Worm (Caenorhabditis elegans) whole organism, L2 larva: ENCODE measurements around the gene srh-119.

ENCODE experiments used
- C34F6.9 ChIP-seq: fragments of 150-350 bp; optimal IDR thresholded peaks from 2 replicates; lab custom pipeline; 2014; ENCODE audit warnings: missing biosample characterization, missing genetic modification characterization
- F13H6.1 ChIP-seq: sonication (generic microtip); optimal IDR thresholded peaks from 2 replicates; lab custom pipeline; 2016; ENCODE audit warnings: missing genetic modification characterization, missing compliant biosample characterization
- R02D3.7 ChIP-seq: fragments of 150-350 bp; optimal IDR thresholded peaks from 2 replicates; lab custom pipeline; 2014; ENCODE audit warnings: missing biosample characterization, missing genetic modification characterization
- Y55F3AM.14 ChIP-seq: fragments of 200-800 bp; sonication (Bioruptor generic); optimal IDR thresholded peaks from 2 replicates; lab custom pipeline; 2018; ENCODE audit warnings: mild to moderate bottlenecking, missing genetic modification characterization, missing compliant biosample characterization
- ZK546.5 ChIP-seq: sonication (generic microtip); optimal IDR thresholded peaks from 2 replicates; lab custom pipeline; 2017; ENCODE audit warnings: missing biosample characterization, missing genetic modification characterization
- blmp-1 ChIP-seq: sonication (generic microtip); optimal IDR thresholded peaks from 2 replicates; lab custom pipeline; 2017; ENCODE audit warnings: missing genetic modification characterization, mild to moderate bottlenecking, missing compliant biosample characterization, antibody characterized with exemption, moderate library complexity; ENCODE audit not compliant: insufficient read depth
- ceh-16 ChIP-seq: fragments of 150-350 bp; optimal IDR thresholded peaks from 2 replicates; lab custom pipeline; 2014; ENCODE audit warnings: missing biosample characterization, missing genetic modification characterization
- ceh-82 ChIP-seq: fragments of 150-350 bp; optimal IDR thresholded peaks from 2 replicates; lab custom pipeline; 2014; ENCODE audit warnings: missing biosample characterization, missing genetic modification characterization
- crh-2 ChIP-seq: sonication (generic microtip); optimal IDR thresholded peaks from 2 replicates; lab custom pipeline; 2017; ENCODE audit warnings: missing biosample characterization, missing genetic modification characterization
- dmd-4 ChIP-seq: sonication (generic microtip); optimal IDR thresholded peaks from 2 replicates; lab custom pipeline; 2017; ENCODE audit warnings: missing biosample characterization, missing genetic modification characterization
- egl-27 ChIP-seq: sonication (generic microtip); optimal IDR thresholded peaks from 3 replicates; lab custom pipeline; 2017; ENCODE audit warnings: missing biosample characterization, missing genetic modification reagents, missing genetic modification characterization
- elt-1 ChIP-seq: fragments of 150-350 bp; optimal IDR thresholded peaks from 2 replicates; lab custom pipeline; 2014; ENCODE audit warnings: missing biosample characterization, missing genetic modification characterization
- fos-1 ChIP-seq: fragments of 150-350 bp; optimal IDR thresholded peaks from 2 replicates; lab custom pipeline; 2014; ENCODE audit warnings: missing biosample characterization, missing genetic modification characterization
- gmeb-1 ChIP-seq: fragments of 150-350 bp; optimal IDR thresholded peaks from 2 replicates; lab custom pipeline; 2014; ENCODE audit warnings: missing biosample characterization, missing genetic modification characterization
- lin-11 ChIP-seq: fragments of 150-350 bp; sonication (generic microtip); optimal IDR thresholded peaks from 2 replicates; lab custom pipeline; 2014; ENCODE audit warnings: missing biosample characterization, missing genetic modification characterization, inconsistent platforms, mixed read lengths
- lin-13 ChIP-seq: fragments of 150-350 bp; optimal IDR thresholded peaks from 2 replicates; lab custom pipeline; 2014; ENCODE audit warnings: missing biosample characterization, missing genetic modification reagents, missing genetic modification characterization
- lin-39 ChIP-seq: fragments of 150-350 bp; optimal IDR thresholded peaks from 2 replicates; lab custom pipeline; 2014; ENCODE audit warnings: missing biosample characterization, missing genetic modification reagents, missing genetic modification characterization
- lsy-2 ChIP-seq, 2 experiments: fragments of 150-350 bp in 1 of 2; sonication (generic microtip) in 1 of 2; optimal IDR thresholded peaks; 2 replicates each; lab custom pipeline; 2014 to 2017; ENCODE audit warnings: missing biosample characterization in 2 of 2, missing genetic modification characterization in 2 of 2
- mab-5 ChIP-seq: fragments of 150-350 bp; optimal IDR thresholded peaks from 2 replicates; lab custom pipeline; 2014; ENCODE audit warnings: missing biosample characterization, missing genetic modification characterization
- mbf-1 ChIP-seq: sonication (generic microtip); optimal IDR thresholded peaks from 2 replicates; lab custom pipeline; 2017; ENCODE audit warnings: missing biosample characterization, missing genetic modification characterization
- mdl-1 ChIP-seq, 2 experiments: fragments of 150-350 bp in 1 of 2; sonication (generic microtip) in 1 of 2; optimal IDR thresholded peaks; 2 replicates each; lab custom pipeline; 2017; ENCODE audit warnings: missing biosample characterization in 2 of 2, missing genetic modification characterization in 2 of 2
- nhr-11 ChIP-seq: fragments of 150-350 bp; optimal IDR thresholded peaks from 2 replicates; lab custom pipeline; 2014; ENCODE audit warnings: missing biosample characterization, missing genetic modification characterization
- nhr-12 ChIP-seq: fragments of 150-350 bp; optimal IDR thresholded peaks from 2 replicates; lab custom pipeline; 2014; ENCODE audit warnings: missing biosample characterization, missing genetic modification characterization
- nhr-129 ChIP-seq: fragments of 150-350 bp; optimal IDR thresholded peaks from 2 replicates; lab custom pipeline; 2014; ENCODE audit warnings: missing biosample characterization, missing genetic modification characterization
- nhr-21 ChIP-seq: fragments of 150-350 bp; optimal IDR thresholded peaks from 2 replicates; lab custom pipeline; 2014; ENCODE audit warnings: missing biosample characterization, missing genetic modification characterization
- nhr-23 ChIP-seq: fragments of 150-350 bp; optimal IDR thresholded peaks from 2 replicates; lab custom pipeline; 2014; ENCODE audit warnings: missing biosample characterization, missing genetic modification reagents, missing genetic modification characterization
- nhr-6 ChIP-seq: fragments of 150-350 bp; optimal IDR thresholded peaks from 2 replicates; lab custom pipeline; 2014; ENCODE audit warnings: missing biosample characterization, missing genetic modification characterization
- nhr-77 ChIP-seq: fragments of 150-350 bp; optimal IDR thresholded peaks from 2 replicates; lab custom pipeline; 2014; ENCODE audit warnings: missing biosample characterization, missing genetic modification characterization
- sem-4 ChIP-seq: fragments of 150-350 bp; optimal IDR thresholded peaks from 2 replicates; lab custom pipeline; 2014; ENCODE audit warnings: missing biosample characterization, missing genetic modification reagents, missing genetic modification characterization
- skn-1 ChIP-seq: sonication (generic microtip); optimal IDR thresholded peaks from 2 replicates; lab custom pipeline; 2017; ENCODE audit warnings: missing biosample characterization, missing genetic modification characterization
- sma-3 ChIP-seq: sonication (generic microtip); optimal IDR thresholded peaks from 2 replicates; lab custom pipeline; 2016; ENCODE audit warnings: missing genetic modification reagents, missing genetic modification characterization, missing compliant biosample characterization
- sma-9 ChIP-seq, 2 experiments: fragments of 150-350 bp in 1 of 2; sonication (generic microtip) in 1 of 2; optimal IDR thresholded peaks; 2 replicates each; lab custom pipeline; 2014 to 2016; ENCODE audit warnings: missing genetic modification characterization in 2 of 2, mild to moderate bottlenecking in 1 of 2, missing biosample characterization in 1 of 2, missing compliant biosample characterization in 1 of 2, missing genetic modification reagents in 1 of 2, moderate library complexity in 1 of 2
- snpc-4 ChIP-seq: fragments of 150-350 bp; optimal IDR thresholded peaks from 2 replicates; lab custom pipeline; 2014; ENCODE audit warnings: missing biosample characterization, missing genetic modification characterization
- unc-39 ChIP-seq: fragments of 150-350 bp; optimal IDR thresholded peaks from 2 replicates; lab custom pipeline; 2014; ENCODE audit warnings: missing biosample characterization, missing genetic modification characterization
- unc-55 ChIP-seq: fragments of 150-350 bp; sonication (generic microtip); optimal IDR thresholded peaks from 3 replicates; lab custom pipeline; 2014; ENCODE audit warnings: missing biosample characterization, missing genetic modification reagents, missing genetic modification characterization
- unc-62 ChIP-seq: fragments of 150-350 bp; optimal IDR thresholded peaks from 2 replicates; lab custom pipeline; 2014; ENCODE audit warnings: missing biosample characterization, missing genetic modification reagents, missing genetic modification characterization
- zag-1 ChIP-seq: fragments of 150-350 bp; optimal IDR thresholded peaks from 2 replicates; lab custom pipeline; 2014; ENCODE audit warnings: missing biosample characterization, missing genetic modification characterization
- ztf-1 ChIP-seq: fragments of 200-800 bp; sonication (Bioruptor generic); conservative IDR thresholded peaks from 2 replicates; pipeline ENCODE4 v1.3.6; 2022; ENCODE audit warnings: missing genetic modification characterization, missing compliant biosample characterization
- ztf-4 ChIP-seq: fragments of 150-350 bp; optimal IDR thresholded peaks from 2 replicates; lab custom pipeline; 2014; ENCODE audit warnings: missing biosample characterization, missing genetic modification characterization

The srh-119 gene

DNA sequence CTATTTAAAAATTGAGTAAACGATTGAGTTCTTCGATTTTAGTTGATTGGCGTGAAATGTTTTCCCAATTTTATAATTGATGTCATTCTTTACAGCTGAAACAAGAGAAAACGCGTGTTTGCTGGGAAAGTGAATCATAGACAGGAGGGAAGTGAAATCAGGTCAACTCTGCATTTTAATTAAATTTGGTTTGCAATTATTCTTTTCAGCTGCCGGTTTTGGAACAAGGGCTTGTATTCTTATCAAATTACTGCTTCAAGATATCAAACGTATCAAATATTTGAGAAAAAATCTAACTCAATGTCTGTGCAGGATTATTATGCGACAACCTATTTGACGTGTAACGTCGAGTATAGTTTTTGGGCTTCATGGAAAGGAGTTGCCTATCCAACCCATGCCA, 44.6 kb downstream of the srh-119 start, which contains the start of gene srh-97:
Gene srh-97, plus strand, starts transcription at position 301 of the 400 bp plus-strand sequence.
- no peak for TF ChIP-seq nhr-77 (tag; lab: Kevin White, UChicago)
- TF ChIP-seq nhr-6 (tag; lab: Kevin White, UChicago): no peak
- TF ChIP-seq ceh-16 (tag; lab: Kevin White, UChicago): no peak
- no peak for TF ChIP-seq zag-1 (tag; lab: Kevin White, UChicago)
- TF ChIP-seq ztf-1 (GFP tag; lab: Robert Waterston, UW): no peak
- no peak for TF ChIP-seq nhr-11 (tag; lab: Kevin White, UChicago)
- no peak for TF ChIP-seq nhr-23 (tag; lab: Kevin White, UChicago)
- TF ChIP-seq crh-2 (tag; lab: Kevin White, UChicago): no peak
- no peak for TF ChIP-seq egl-27
- TF ChIP-seq skn-1 (tag; lab: Kevin White, UChicago): no peak
- no peak for TF ChIP-seq sem-4
- no peak for TF ChIP-seq nhr-21 (tag; lab: Kevin White, UChicago)
- no peak for TF ChIP-seq mdl-1 (tag; optimal IDR thresholded peaks at IDR 0.05; lab: Kevin White, UChicago)
- TF ChIP-seq lin-39 (tag; lab: Kevin White, UChicago): no peak
- no peak for TF ChIP-seq sma-3
- no peak for TF ChIP-seq snpc-4 (tag; lab: Kevin White, UChicago)
- TF ChIP-seq sma-9 (GFP tag; optimal IDR thresholded peaks at IDR 0.05; lab: Kevin White, UChicago): no peak
- no peak for TF ChIP-seq sma-9 (tag; optimal IDR thresholded peaks at IDR 0.05; lab: Kevin White, UChicago)
- no peak for TF ChIP-seq lsy-2 (tag; optimal IDR thresholded peaks at IDR 0.05; lab: Kevin White, UChicago)

DNA sequence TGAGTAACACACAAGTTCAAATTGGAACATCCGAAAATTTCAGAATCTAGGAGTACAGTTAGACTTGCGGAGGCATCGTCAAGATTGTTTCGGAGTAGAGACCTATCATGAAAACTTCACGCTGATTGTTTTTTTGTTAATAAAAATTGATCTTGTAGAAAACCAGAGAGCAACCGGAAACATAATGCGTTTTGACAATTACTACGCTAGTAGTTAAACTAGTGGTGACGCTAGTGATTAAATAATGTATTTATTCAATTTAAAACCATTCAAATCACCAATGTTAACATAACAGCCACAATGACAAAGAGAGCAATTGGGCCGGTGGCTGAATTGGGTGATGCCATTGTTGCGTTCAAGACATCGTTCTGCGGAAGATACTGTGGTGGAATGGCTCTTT, 47.5 kb downstream of the srh-119 start, which contains the start of gene F49H6.17:
Gene F49H6.17, plus strand, starts transcription at position 301 of the 400 bp plus-strand sequence.
- TF ChIP-seq blmp-1 (tag; lab: Kevin White, UChicago) (no peak), R02D3.7 (no peak), F13H6.1 (no peak), unc-62 (GFP tag; lab: Kevin White, UChicago) (no peak), sma-9 (GFP tag; optimal IDR thresholded peaks at IDR 0.05; lab: Kevin White, UChicago) (no peak), sma-9 (tag; optimal IDR thresholded peaks at IDR 0.05; lab: Kevin White, UChicago) (no peak), snpc-4 (tag; lab: Kevin White, UChicago) (no peak), nhr-12 (tag; lab: Kevin White, UChicago) (no peak)
- TF ChIP-seq, all 48 proteins: peak for 0

DNA sequence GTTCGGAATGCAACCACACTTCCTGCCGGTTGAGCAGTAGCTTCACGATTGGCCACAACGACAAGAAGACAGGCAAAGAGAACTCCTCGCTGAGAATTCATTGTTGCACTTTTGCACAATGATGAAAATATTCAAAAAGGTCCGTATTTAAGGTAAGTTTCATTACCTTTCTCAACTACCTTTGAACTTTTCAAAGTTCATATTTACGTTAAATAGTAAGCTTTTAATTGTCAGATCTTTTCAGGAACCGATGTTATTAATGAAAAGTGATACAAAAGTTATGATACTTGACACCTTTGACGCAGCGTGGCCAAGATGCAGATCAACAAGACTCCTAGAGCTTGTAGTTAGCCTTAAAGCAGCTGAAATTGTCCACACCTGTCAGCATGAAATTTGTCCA, 49.1 kb downstream of the srh-119 start, which contains the start of gene F49H6.12:
Gene F49H6.12, minus strand, starts transcription at position 101 of the 400 bp plus-strand sequence.
- TF ChIP-seq sem-4 (no peak), lin-39 (tag; lab: Kevin White, UChicago) (no peak), mdl-1 (tag; optimal IDR thresholded peaks at IDR 0.05; lab: Kevin White, UChicago) (no peak), ceh-82 (tag; lab: Kevin White, UChicago) (no peak), elt-1 (tag; lab: Kevin White, UChicago) (no peak), nhr-12 (tag; lab: Kevin White, UChicago) (no peak), nhr-21 (tag; lab: Kevin White, UChicago) (no peak), crh-2 (tag; lab: Kevin White, UChicago) (no peak), mab-5 (no peak), gmeb-1 (tag; lab: Kevin White, UChicago) (no peak), dmd-4 (tag; lab: Kevin White, UChicago) (no peak), nhr-129 (tag; lab: Kevin White, UChicago) (no peak), ztf-4 (no peak), ztf-1 (GFP tag; lab: Robert Waterston, UW) (no peak), unc-55 (GFP tag; lab: Kevin White, UChicago) (no peak), mbf-1 (no peak), nhr-77 (tag; lab: Kevin White, UChicago) (no peak), Y55F3AM.14 (GFP tag; lab: Kevin White, UChicago) (no peak), lin-13 (no peak)
- TF ChIP-seq, all 48 proteins: peak for 0

DNA sequence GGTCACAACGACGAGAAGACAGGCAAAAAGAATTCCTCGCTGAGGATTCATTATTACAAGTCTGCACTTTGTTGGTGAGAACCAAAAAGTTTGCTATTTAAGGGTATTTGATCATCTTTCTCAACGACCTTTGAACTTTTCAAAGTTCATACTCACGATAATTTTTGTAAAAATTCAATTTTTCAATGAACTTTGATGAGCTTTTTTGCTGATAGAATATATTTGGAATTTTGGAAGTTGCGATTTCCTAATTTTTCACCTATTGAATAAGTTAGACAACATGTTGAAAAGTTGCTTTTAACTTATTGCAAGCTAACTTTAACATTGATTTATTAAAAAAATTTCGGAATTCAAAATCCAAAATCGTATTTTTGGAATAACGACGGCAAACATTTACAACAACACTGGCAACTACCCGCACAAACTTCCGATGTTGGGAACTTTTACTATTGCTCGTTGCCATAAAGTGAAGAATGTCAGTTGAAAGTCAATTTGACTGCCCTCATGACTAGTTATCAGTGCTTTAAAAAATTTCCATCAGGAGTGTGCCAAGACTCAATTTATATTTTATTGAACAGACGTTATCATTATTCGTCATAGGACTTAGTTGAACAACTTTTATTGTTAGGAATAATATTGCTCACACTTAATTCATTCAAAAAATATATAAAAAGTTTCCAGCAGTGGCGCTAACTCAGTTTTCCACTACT, 50.5 kb downstream of the srh-119 start, which contains the start of the genes F49H6.8 and F49H6.5:
Gene F49H6.8, minus strand, starts transcription at position 51 of the 710 bp plus-strand sequence.
Gene F49H6.5, plus strand, starts transcription at position 629 of the 710 bp plus-strand sequence.
- TF ChIP-seq sem-4 (no peak), ZK546.5 (tag; lab: Kevin White, UChicago) (no peak), mdl-1 (tag; optimal IDR thresholded peaks at IDR 0.05; lab: Kevin White, UChicago) (no peak), sma-3 (no peak), nhr-21 (tag; lab: Kevin White, UChicago) (no peak), lin-13 (no peak), unc-39 (tag; lab: Kevin White, UChicago) (no peak), skn-1 (tag; lab: Kevin White, UChicago) (no peak), unc-62 (GFP tag; lab: Kevin White, UChicago) (no peak), fos-1 (tag; lab: Kevin White, UChicago) (no peak), snpc-4 (tag; lab: Kevin White, UChicago) (no peak), lin-11 (tag; lab: Kevin White, UChicago) (no peak), egl-27 (no peak), nhr-6 (tag; lab: Kevin White, UChicago) (no peak), nhr-11 (tag; lab: Kevin White, UChicago) (no peak), zag-1 (tag; lab: Kevin White, UChicago) (no peak), nhr-129 (tag; lab: Kevin White, UChicago) (no peak), blmp-1 (tag; lab: Kevin White, UChicago) (no peak), mbf-1 (no peak), C34F6.9 (no peak)
